Worm (Caenorhabditis elegans): ENCODE results near the gene dim-1.

dim-1 gene

ce11 chrX:8021609-8022008 lies 36.4 kb downstream of the dim-1 start (continued):
- TF ChIP-seq egl-13 (tag; optimal IDR thresholded peaks at IDR 0.05) (peak; percentile 89), alr-1 (tag; optimal IDR thresholded peaks at IDR 0.05; ENCODE audit: borderline replicate concordance) (no peak), C16A3.4 (tag; optimal IDR thresholded peaks at IDR 0.05) (peak; percentile 59), sox-4 (tag; optimal IDR thresholded peaks at IDR 0.05) (peak; percentile 91), lsy-2 (tag; optimal IDR thresholded peaks at IDR 0.05) (peak; percentile 78 to 79), nhr-77 (tag; optimal IDR thresholded peaks at IDR 0.05) (no peak), snpc-4 (tag; optimal IDR thresholded peaks at IDR 0.05) (peak; percentile 26), unc-62 (GFP tag; optimal IDR thresholded peaks at IDR 0.05) (no peak), lin-13 (GFP tag; optimal IDR thresholded peaks at IDR 0.05) (peak; percentile 63), unc-30 (tag; optimal IDR thresholded peaks at IDR 0.05) (no peak), C04F5.9 (tag; optimal IDR thresholded peaks at IDR 0.05) (peak; percentile 7), snu-23 (GFP tag; optimal IDR thresholded peaks at IDR 0.05) (peak; percentile 87), mab-9 (GFP tag; IDR thresholded peaks at IDR 0.05) (peak; percentile 40; the same call in 1 of the 2 replicates), F16B12.6 (tag; optimal IDR thresholded peaks at IDR 0.05) (no peak), C34B4.2 (tag; optimal IDR thresholded peaks at IDR 0.05) (no peak), nhr-11 (tag; optimal IDR thresholded peaks at IDR 0.05) (peak; percentile 88), nhr-20 (tag; optimal IDR thresholded peaks at IDR 0.05) (peak; percentile 87), ama-1 (optimal IDR thresholded peaks at IDR 0.05) (peak; percentile 40), nhr-19 (GFP tag; conservative IDR thresholded peaks at IDR 0.05) (peak; percentile 88), efl-1 (optimal IDR thresholded peaks at IDR 0.05) (peak; percentile 31 to 45), efl-1 (GFP tag; optimal IDR thresholded peaks at IDR 0.05 in 1 of 2) (peak; percentile 49 to 94), aly-2 (tag; optimal IDR thresholded peaks at IDR 0.05) (no peak), ceh-88 (GFP tag; IDR thresholded peaks at IDR 0.05) (peak; percentile 75), nhr-85 (tag) (no peak), ceh-63 (GFP tag; optimal IDR thresholded peaks at IDR 0.05) (no peak), fkh-4 (tag; optimal IDR thresholded peaks at IDR 0.05; ENCODE audit: borderline replicate concordance) (peak; percentile 61), rnt-1 (tag; optimal IDR thresholded peaks at IDR 0.05) (peak; percentile 91), sptf-1 (tag; optimal IDR thresholded peaks at IDR 0.05) (no peak), dsc-1 (tag; optimal IDR thresholded peaks at IDR 0.05) (peak; percentile 94), fos-1 (tag; optimal IDR thresholded peaks at IDR 0.05) (peak; percentile 24), ets-5 (GFP tag; IDR thresholded peaks at IDR 0.05) (no peak), mdl-1 (tag; optimal IDR thresholded peaks at IDR 0.05) (peak in 1 of 2 experiments; percentile 75), tbx-2 (tag; optimal IDR thresholded peaks at IDR 0.05) (peak; percentile 90), nhr-12 (tag; optimal IDR thresholded peaks at IDR 0.05) (no peak), skn-1 (tag; optimal IDR thresholded peaks at IDR 0.05) (peak; percentile 6), ztf-4 (tag; optimal IDR thresholded peaks at IDR 0.05) (peak; percentile 81), ceh-8 (GFP tag; optimal IDR thresholded peaks at IDR 0.05) (peak; percentile 63), lir-3 (tag; optimal IDR thresholded peaks at IDR 0.05; ENCODE audit: poor library complexity) (peak; percentile 83), nhr-47 (tag; optimal IDR thresholded peaks at IDR 0.05) (peak; percentile 92), fkh-8 (tag; optimal IDR thresholded peaks at IDR 0.05) (peak; percentile 99), sup-37 (GFP tag; optimal IDR thresholded peaks at IDR 0.05) (peak; percentile 14), unc-86 (tag; optimal IDR thresholded peaks at IDR 0.05) (peak; percentile 88), nhr-90 (tag; optimal IDR thresholded peaks at IDR 0.05; ENCODE audit: poor library complexity) (peak; percentile 54), nhr-71 (tag; optimal IDR thresholded peaks at IDR 0.05) (peak; percentile 98), nhr-84 (tag; optimal IDR thresholded peaks at IDR 0.05) (no peak), swsn-7 (tag; optimal IDR thresholded peaks at IDR 0.05) (peak; percentile 87), jun-1 (tag; optimal IDR thresholded peaks at IDR 0.05) (peak; percentile 61), dpl-1 (GFP tag; optimal IDR thresholded peaks at IDR 0.05) (peak; percentile 3 to 42 (median 31)), ces-1 (GFP tag; optimal IDR thresholded peaks at IDR 0.05) (no peak), zip-4 (GFP tag; optimal IDR thresholded peaks at IDR 0.05) (peak; percentile 2), tlp-1 (tag; optimal IDR thresholded peaks at IDR 0.05) (no peak), fkh-10 (GFP tag; optimal IDR thresholded peaks at IDR 0.05) (peak; percentile 93), ztf-11 (tag; optimal IDR thresholded peaks at IDR 0.05) (peak in 1 of 2 experiments; percentile 62), elt-3 (tag; optimal IDR thresholded peaks at IDR 0.05) (no peak)

Measured in whole organism, L1 larva.